Worm (Caenorhabditis elegans) whole organism, L2 larva: ENCODE results near the gene F53H1.3.

ENCODE experiments used
- alr-1 ChIP-seq: fragments of 150-350 bp; optimal IDR thresholded peaks from 2 replicates; lab custom pipeline; 2014; ENCODE audit warnings: missing biosample characterization, missing genetic modification characterization
- ama-1 ChIP-seq: fragments of 150-350 bp; optimal IDR thresholded peaks from 2 replicates; lab custom pipeline; 2018; ENCODE audit warnings: inconsistent platforms
- elt-3 ChIP-seq: sonication (generic microtip); optimal IDR thresholded peaks from 2 replicates; lab custom pipeline; 2017; ENCODE audit warnings: missing biosample characterization, missing genetic modification characterization
- mab-5 ChIP-seq: fragments of 150-350 bp; optimal IDR thresholded peaks from 2 replicates; lab custom pipeline; 2014; ENCODE audit warnings: missing biosample characterization, missing genetic modification characterization
- mdl-1 ChIP-seq, 2 experiments: fragments of 150-350 bp in 1 of 2; sonication (generic microtip) in 1 of 2; optimal IDR thresholded peaks; 2 replicates each; lab custom pipeline; 2017; ENCODE audit warnings: missing biosample characterization in 2 of 2, missing genetic modification characterization in 2 of 2
- nhr-25 ChIP-seq: fragments of 150-350 bp; sonication (generic microtip); optimal IDR thresholded peaks from 3 replicates; lab custom pipeline; 2014; ENCODE audit warnings: missing biosample characterization, missing genetic modification characterization
- snpc-4 ChIP-seq: fragments of 150-350 bp; optimal IDR thresholded peaks from 2 replicates; lab custom pipeline; 2014; ENCODE audit warnings: missing biosample characterization, missing genetic modification characterization

DNA sequence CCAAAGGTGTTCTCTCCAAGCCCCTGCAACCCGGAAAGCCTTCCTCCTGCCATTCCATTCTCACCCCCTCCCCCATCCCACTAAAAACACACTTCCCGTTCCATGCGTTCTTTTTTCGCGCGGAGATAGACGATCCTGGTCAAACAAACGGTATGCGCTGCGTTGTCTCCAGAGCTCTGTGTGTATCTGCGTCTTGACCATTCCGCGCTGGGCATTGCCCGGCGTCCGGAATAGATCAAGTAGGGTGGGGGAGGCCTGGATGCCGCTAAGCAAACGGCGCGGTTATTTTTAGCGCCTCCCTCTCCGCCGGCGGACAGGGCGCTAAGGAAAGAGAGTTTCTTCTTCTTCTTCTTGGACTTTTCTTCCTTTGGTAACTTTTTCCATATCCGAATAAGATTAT is 46.3 kb downstream of the F53H1.3 start:
- no peak for TF ChIP-seq elt-3 (tag; lab: Kevin White, UChicago)
- no peak for TF ChIP-seq mab-5 (tag; lab: Kevin White, UChicago)
- no peak for TF ChIP-seq snpc-4 (tag; lab: Kevin White, UChicago)
- TF ChIP-seq alr-1 (tag; lab: Kevin White, UChicago), result no peak
- no peak for TF ChIP-seq mdl-1 (tag; optimal IDR thresholded peaks at IDR 0.05; lab: Kevin White, UChicago)
- no peak for TF ChIP-seq ama-1 (lab: Kevin White, UChicago)
- no peak for TF ChIP-seq nhr-25 (tag; lab: Kevin White, UChicago)
